Worm (Caenorhabditis elegans) whole organism, L4 larva: ENCODE data around the gene fut-5.

Experiments used
- D1046.2 ChIP-seq: fragments of 200-800 bp; sonication (Bioruptor generic); IDR thresholded peaks from 2 replicates; pipeline ENCODE4 v1.3.6; 2022; ENCODE audit warnings: missing genetic modification characterization, missing compliant biosample characterization
- F37D6.2 ChIP-seq: sonication (generic microtip); optimal IDR thresholded peaks from 2 replicates; lab custom pipeline; 2016; ENCODE audit warnings: mild to moderate bottlenecking, missing genetic modification characterization, missing compliant biosample characterization
- F49E8.2 ChIP-seq: sonication (generic microtip); optimal IDR thresholded peaks from 2 replicates; lab custom pipeline; 2016; ENCODE audit warnings: missing compliant biosample characterization, mild to moderate bottlenecking, missing genetic modification characterization, borderline replicate concordance
- T26A8.4 ChIP-seq: fragments of 200-800 bp; sonication (Bioruptor generic); IDR thresholded peaks from 2 replicates; pipeline ENCODE4 v1.3.6; 2022; ENCODE audit warnings: missing genetic modification characterization, missing compliant biosample characterization
- Y48G9A.11 ChIP-seq: fragments of 200-800 bp; sonication (Bioruptor generic); IDR thresholded peaks from 2 replicates; pipeline ENCODE4 v1.3.6; 2022; ENCODE audit warnings: missing genetic modification reagents, missing genetic modification characterization, missing compliant biosample characterization
- Y75B8A.6 ChIP-seq: fragments of 200-800 bp; sonication (Bioruptor generic); IDR thresholded peaks from 2 replicates; pipeline ENCODE4 v1.3.6; 2022; ENCODE audit warnings: missing genetic modification reagents, missing genetic modification characterization, missing compliant biosample characterization
- ZK337.2 ChIP-seq: fragments of 200-800 bp; sonication (Bioruptor generic); IDR thresholded peaks from 2 replicates; pipeline ENCODE4 v1.3.6; 2022; ENCODE audit warnings: missing genetic modification reagents, missing genetic modification characterization, missing compliant biosample characterization
- arid-1 ChIP-seq: fragments of 200-800 bp; sonication (Bioruptor generic); conservative IDR thresholded peaks from 2 replicates; pipeline ENCODE4 v1.3.6; 2022; ENCODE audit warnings: missing genetic modification reagents, missing genetic modification characterization, missing compliant biosample characterization
- ceh-28 ChIP-seq: fragments of 150-350 bp; optimal IDR thresholded peaks from 2 replicates; lab custom pipeline; 2014; ENCODE audit warnings: missing biosample characterization, missing genetic modification reagents, missing genetic modification characterization
- ceh-44 ChIP-seq: fragments of 200-800 bp; sonication (Bioruptor generic); IDR thresholded peaks from 2 replicates; pipeline ENCODE4 v1.3.6; 2022; ENCODE audit warnings: missing genetic modification reagents, missing genetic modification characterization, missing compliant biosample characterization
- ctbp-1 ChIP-seq: fragments of 200-800 bp; sonication (Bioruptor generic); IDR thresholded peaks from 2 replicates; pipeline ENCODE4 v1.3.6; 2022; ENCODE audit warnings: missing genetic modification reagents, missing genetic modification characterization, missing compliant biosample characterization
- dmd-6 ChIP-seq: fragments of 200-800 bp; sonication (Bioruptor generic); IDR thresholded peaks from 2 replicates; pipeline ENCODE4 v1.3.6; 2022; ENCODE audit warnings: missing genetic modification reagents, missing genetic modification characterization, missing compliant biosample characterization
- dmd-8 ChIP-seq: fragments of 200-800 bp; sonication (Bioruptor generic); IDR thresholded peaks from 2 replicates; pipeline ENCODE4 v1.3.6; 2022; ENCODE audit warnings: missing genetic modification characterization, missing compliant biosample characterization
- dpl-1 ChIP-seq: fragments of 150-350 bp; optimal IDR thresholded peaks from 2 replicates; lab custom pipeline; 2014; ENCODE audit warnings: missing biosample characterization, missing genetic modification reagents, missing genetic modification characterization
- dve-1 ChIP-seq: sonication (generic microtip); optimal IDR thresholded peaks from 2 replicates; lab custom pipeline; 2017; ENCODE audit warnings: antibody characterized with exemption, mild to moderate bottlenecking, missing genetic modification characterization, missing compliant biosample characterization; ENCODE audit not compliant: insufficient read depth
- egl-43 ChIP-seq: fragments of 200-800 bp; sonication (Bioruptor generic); IDR thresholded peaks from 2 replicates; pipeline ENCODE4 v1.3.6; 2022; ENCODE audit warnings: missing genetic modification reagents, missing genetic modification characterization, missing compliant biosample characterization
- hif-1 ChIP-seq, 2 experiments: sonication (generic microtip); optimal IDR thresholded peaks; 2 replicates each; lab custom pipeline; 2016 to 2017; ENCODE audit warnings: missing compliant biosample characterization in 2 of 2, missing genetic modification characterization in 2 of 2, missing genetic modification reagents in 2 of 2, missing genotype in 2 of 2, mild to moderate bottlenecking in 1 of 2
- hlh-30 ChIP-seq: sonication (generic microtip); optimal IDR thresholded peaks from 2 replicates; lab custom pipeline; 2017; ENCODE audit warnings: antibody characterized with exemption, mild to moderate bottlenecking, missing genetic modification characterization, missing compliant biosample characterization; ENCODE audit not compliant: insufficient read depth
- lim-7 ChIP-seq: fragments of 200-800 bp; sonication (Bioruptor generic); IDR thresholded peaks from 2 replicates; pipeline ENCODE4 v1.3.6; 2022; ENCODE audit warnings: missing genetic modification characterization, missing compliant biosample characterization
- lin-1 ChIP-seq: fragments of 200-800 bp; sonication (Bioruptor generic); IDR thresholded peaks from 2 replicates; pipeline ENCODE4 v1.3.6; 2022; ENCODE audit warnings: missing genetic modification reagents, missing genetic modification characterization, missing compliant biosample characterization
- lin-13 ChIP-seq: fragments of 150-350 bp; optimal IDR thresholded peaks from 2 replicates; lab custom pipeline; 2014; ENCODE audit warnings: missing biosample characterization, missing genetic modification reagents, missing genetic modification characterization
- lin-15B ChIP-seq: fragments of 150-350 bp; sonication (generic microtip); optimal IDR thresholded peaks from 3 replicates; lab custom pipeline; 2014; ENCODE audit warnings: missing biosample characterization, missing genetic modification characterization
- lin-29 ChIP-seq: fragments of 200-800 bp; sonication (Bioruptor generic); IDR thresholded peaks from 2 replicates; pipeline ENCODE4 v1.3.6; 2022; ENCODE audit warnings: missing genetic modification reagents, missing genetic modification characterization, missing compliant biosample characterization
- lin-38 ChIP-seq: fragments of 200-800 bp; sonication (Bioruptor generic); IDR thresholded peaks from 2 replicates; pipeline ENCODE4 v1.3.6; 2022; ENCODE audit warnings: missing genetic modification reagents, missing genetic modification characterization, missing compliant biosample characterization
- lsy-2 ChIP-seq, 2 experiments: fragments of 150-350 bp in 1 of 2; sonication (generic microtip) in 1 of 2; optimal IDR thresholded peaks; 2 replicates each; lab custom pipeline; 2014 to 2017; ENCODE audit warnings: missing biosample characterization in 2 of 2, missing genetic modification characterization in 2 of 2
- madf-5 ChIP-seq, 2 experiments: fragments of 200-800 bp; sonication (Bioruptor generic); IDR thresholded peaks; 2 replicates each; pipeline ENCODE4 v1.3.6; 2022; ENCODE audit warnings: missing compliant biosample characterization in 2 of 2, missing genetic modification characterization in 2 of 2
- mdl-1 ChIP-seq, 2 experiments: fragments of 150-350 bp in 1 of 2; sonication (generic microtip) in 1 of 2; optimal IDR thresholded peaks; 2 replicates each; lab custom pipeline; 2014 to 2017; ENCODE audit warnings: missing biosample characterization in 2 of 2, missing genetic modification characterization in 2 of 2
- mdt-29 ChIP-seq: fragments of 200-800 bp; sonication (Bioruptor generic); IDR thresholded peaks from 2 replicates; pipeline ENCODE4 v1.3.6; 2022; ENCODE audit warnings: missing genetic modification reagents, missing genetic modification characterization, missing compliant biosample characterization
- mep-1 ChIP-seq: fragments of 150-350 bp; sonication (generic microtip); optimal IDR thresholded peaks from 3 replicates; lab custom pipeline; 2014; ENCODE audit warnings: missing biosample characterization, missing genetic modification characterization
- mes-2 ChIP-seq: sonication (generic microtip); optimal IDR thresholded peaks from 2 replicates; lab custom pipeline; 2016; ENCODE audit warnings: missing genotype, mild to moderate bottlenecking, missing genetic modification characterization, missing compliant biosample characterization; ENCODE audit not compliant: poor library complexity, severe bottlenecking
- mxl-2 ChIP-seq: fragments of 200-800 bp; sonication (Bioruptor generic); conservative IDR thresholded peaks from 2 replicates; pipeline ENCODE4 v1.3.6; 2022; ENCODE audit warnings: missing genetic modification reagents, missing genetic modification characterization, missing compliant biosample characterization
- nhr-102 ChIP-seq: sonication (generic microtip); optimal IDR thresholded peaks from 2 replicates; lab custom pipeline; 2016; ENCODE audit warnings: mild to moderate bottlenecking, missing genetic modification characterization, moderate library complexity, missing compliant biosample characterization
- nhr-11 ChIP-seq: fragments of 150-350 bp; optimal IDR thresholded peaks from 2 replicates; lab custom pipeline; 2014; ENCODE audit warnings: missing biosample characterization, missing genetic modification characterization
- nhr-42 ChIP-seq: fragments of 200-800 bp; sonication (Bioruptor generic); IDR thresholded peaks from 2 replicates; pipeline ENCODE4 v1.3.6; 2022; ENCODE audit warnings: missing genetic modification characterization, missing compliant biosample characterization
- nhr-48 ChIP-seq: sonication (generic microtip); optimal IDR thresholded peaks from 2 replicates; lab custom pipeline; 2016; ENCODE audit warnings: mild to moderate bottlenecking, missing genetic modification characterization, missing compliant biosample characterization
- nhr-6 ChIP-seq: fragments of 150-350 bp; optimal IDR thresholded peaks from 2 replicates; lab custom pipeline; 2014; ENCODE audit warnings: missing biosample characterization, missing genetic modification characterization
- nhr-77 ChIP-seq: fragments of 150-350 bp; optimal IDR thresholded peaks from 2 replicates; lab custom pipeline; 2014; ENCODE audit warnings: missing biosample characterization, missing genetic modification characterization
- php-3 ChIP-seq: fragments of 200-800 bp; sonication (Bioruptor generic); IDR thresholded peaks from 2 replicates; pipeline ENCODE4 v1.3.6; 2022; ENCODE audit warnings: missing genetic modification reagents, missing genetic modification characterization, missing compliant biosample characterization
- rbr-2 ChIP-seq: sonication (generic microtip); optimal IDR thresholded peaks from 2 replicates; lab custom pipeline; 2016; ENCODE audit warnings: missing genotype, missing genetic modification characterization, missing compliant biosample characterization
- saeg-2 ChIP-seq: fragments of 200-800 bp; sonication (Bioruptor generic); IDR thresholded peaks from 2 replicates; pipeline ENCODE4 v1.3.6; 2022; ENCODE audit warnings: missing genetic modification reagents, missing genetic modification characterization, missing compliant biosample characterization
- set-16 ChIP-seq: fragments of 200-800 bp; sonication (Bioruptor generic); IDR thresholded peaks from 2 replicates; pipeline ENCODE4 v1.3.6; 2022; ENCODE audit warnings: missing genetic modification reagents, missing genetic modification characterization, missing compliant biosample characterization
- snpc-1.2 ChIP-seq: fragments of 200-800 bp; sonication (Bioruptor generic); IDR thresholded peaks from 2 replicates; pipeline ENCODE4 v1.3.6; 2022; ENCODE audit warnings: missing genetic modification reagents, missing genetic modification characterization, missing compliant biosample characterization
- spr-1 ChIP-seq: sonication (generic microtip); optimal IDR thresholded peaks from 2 replicates; lab custom pipeline; 2016; ENCODE audit warnings: mild to moderate bottlenecking, missing genetic modification characterization, missing compliant biosample characterization
- tra-1 ChIP-seq: fragments of 200-800 bp; sonication (Bioruptor generic); IDR thresholded peaks from 2 replicates; pipeline ENCODE4 v1.3.6; 2022; ENCODE audit warnings: missing genetic modification reagents, missing genetic modification characterization, missing compliant biosample characterization
- unc-130 ChIP-seq: sonication (generic microtip); optimal IDR thresholded peaks from 2 replicates; lab custom pipeline; 2016; ENCODE audit warnings: missing genetic modification reagents, missing genetic modification characterization, missing compliant biosample characterization
- vab-7 ChIP-seq: fragments of 200-800 bp; sonication (Bioruptor generic); IDR thresholded peaks from 2 replicates; pipeline ENCODE4 v1.3.6; 2022; ENCODE audit warnings: missing genetic modification reagents, missing genetic modification characterization, missing compliant biosample characterization
- zfp-3 ChIP-seq: fragments of 200-800 bp; sonication (Bioruptor generic); conservative IDR thresholded peaks from 2 replicates; pipeline ENCODE4 v1.3.6; 2022; ENCODE audit warnings: missing genetic modification reagents, missing genetic modification characterization, missing compliant biosample characterization

Gene fut-5

DNA sequence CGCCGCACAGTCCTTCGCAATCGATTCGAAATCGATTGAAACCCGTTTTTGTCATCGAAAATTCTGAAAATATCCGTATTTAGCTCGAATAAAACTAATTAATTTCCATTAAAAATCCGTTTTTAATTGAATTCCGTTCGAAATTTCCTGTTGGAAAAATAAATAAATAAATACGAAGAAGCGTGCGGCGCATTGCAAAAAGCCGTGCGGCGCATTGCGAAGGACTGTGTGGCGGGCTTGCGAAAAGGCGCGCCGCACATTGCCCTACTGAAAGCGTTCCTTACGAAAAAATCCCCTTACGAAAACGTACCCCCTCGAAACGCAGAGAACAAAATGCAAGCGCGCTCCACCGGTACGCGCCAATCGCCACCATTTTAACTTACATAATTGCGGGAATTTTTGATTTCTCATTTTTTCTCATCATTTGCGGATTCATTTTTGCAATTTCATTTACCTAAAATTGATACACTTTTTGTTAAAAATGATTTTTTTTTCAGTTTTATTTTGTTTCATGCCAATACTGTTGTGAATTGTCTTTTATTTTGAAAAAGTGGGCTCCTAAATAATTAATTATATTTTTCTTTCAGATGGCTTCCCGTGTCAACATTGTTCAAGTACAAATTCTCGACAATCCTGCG is 34.1 kb upstream of the fut-5 start, which contains the start of gene unc-85:
TSS of gene unc-85 (plus strand) at position 588 of the 638 bp plus-strand sequence.
- peak; percentile 23 for TF ChIP-seq nhr-77 (tag; lab: Kevin White, UChicago)
- TF ChIP-seq lsy-2 (tag; optimal IDR thresholded peaks at IDR 0.05; lab: Kevin White, UChicago), result peak; percentile 71 to 83
- TF ChIP-seq Y48G9A.11 (GFP tag; lab: Robert Waterston, UW), result peak; percentile 92
- peak; percentile 82 for TF ChIP-seq mep-1 (tag; lab: Kevin White, UChicago)
- TF ChIP-seq lim-7 (GFP tag; lab: Robert Waterston, UW), result peak; percentile 62; the same call in 1 of the 2 replicates
- TF ChIP-seq F49E8.2 (tag; lab: Kevin White, UChicago), result peak; percentile 60
- 0 out of 2 replicates have a peak, but pooled peaks have one; percentile 44 for TF ChIP-seq dmd-8 (GFP tag; lab: Robert Waterston, UW)
- peak in 1 of 2 experiments; percentile 16 for TF ChIP-seq mdl-1 (tag; optimal IDR thresholded peaks at IDR 0.05; lab: Kevin White, UChicago)
- peak; percentile 78 for TF ChIP-seq rbr-2 (tag; lab: Kevin White, UChicago)
- TF ChIP-seq dve-1 (tag; lab: Kevin White, UChicago), result peak; percentile 56
- TF ChIP-seq Y75B8A.6 (GFP tag; lab: Robert Waterston, UW), result peak; percentile 89
- TF ChIP-seq zfp-3 (GFP tag; lab: Robert Waterston, UW), result peak; percentile 85
- peak; percentile 2 for TF ChIP-seq ceh-28 (tag; lab: Kevin White, UChicago)
- peak; percentile 81 for TF ChIP-seq nhr-102 (tag; lab: Kevin White, UChicago)
- TF ChIP-seq nhr-6 (tag; lab: Kevin White, UChicago), result peak; percentile 33
- TF ChIP-seq vab-7, result peak; percentile 94
- TF ChIP-seq lin-13 (GFP tag; lab: Kevin White, UChicago), result peak; percentile 24
- TF ChIP-seq dmd-6 (GFP tag; lab: Robert Waterston, UW), result peak; percentile 83
- peak; percentile 70 for TF ChIP-seq spr-1 (tag; lab: Kevin White, UChicago)
- TF ChIP-seq arid-1 (GFP tag; lab: Robert Waterston, UW), result peak; percentile 87
- peak; percentile 23; the same call in 1 of the 2 replicates for TF ChIP-seq php-3 (GFP tag; lab: Robert Waterston, UW)
- TF ChIP-seq nhr-11 (tag; lab: Kevin White, UChicago), result peak; percentile 43
- peak in 1 of 2 experiments; percentile 61 for TF ChIP-seq hif-1 (tag; optimal IDR thresholded peaks at IDR 0.05; lab: Kevin White, UChicago)
- TF ChIP-seq lin-38 (GFP tag; lab: Robert Waterston, UW), result peak; percentile 99
- peak; percentile 87 for TF ChIP-seq mes-2 (tag; lab: Kevin White, UChicago)
- peak; percentile 57; the same call in 1 of the 2 replicates for TF ChIP-seq mdt-29 (GFP tag; lab: Robert Waterston, UW)
- TF ChIP-seq ctbp-1 (GFP tag; lab: Robert Waterston, UW), result peak; percentile 87
- TF ChIP-seq nhr-42 (GFP tag; lab: Robert Waterston, UW), result peak; percentile 88
- peak; percentile 88 for TF ChIP-seq lin-1 (GFP tag; lab: Robert Waterston, UW)
- TF ChIP-seq ZK337.2 (GFP tag; lab: Robert Waterston, UW), result peak; percentile 55; the same call in 1 of the 2 replicates
- peak; percentile 92 for TF ChIP-seq T26A8.4 (GFP tag; lab: Robert Waterston, UW)
- TF ChIP-seq ceh-44, result peak; percentile 90
- TF ChIP-seq nhr-48 (tag; lab: Kevin White, UChicago), result peak; percentile 22
- TF ChIP-seq tra-1, result peak; percentile 91
- peak; percentile 44 for TF ChIP-seq hlh-30 (tag; lab: Kevin White, UChicago)
- TF ChIP-seq D1046.2 (GFP tag; lab: Robert Waterston, UW), result peak; percentile 96
- peak; percentile 82 for TF ChIP-seq egl-43 (GFP tag; lab: Robert Waterston, UW)
- peak; percentile 53 to 61; a peak in 1 of 4 replicates for TF ChIP-seq madf-5 (GFP tag; IDR thresholded peaks at IDR 0.05; lab: Robert Waterston, UW)
- peak; percentile 67 for TF ChIP-seq lin-15B
- TF ChIP-seq set-16 (GFP tag; lab: Robert Waterston, UW), result peak; percentile 79
- TF ChIP-seq unc-130 (GFP tag; lab: Kevin White, UChicago), result peak; percentile 80
- TF ChIP-seq dpl-1 (GFP tag; lab: Kevin White, UChicago), result peak; percentile 59
- peak; percentile 74; the same call in 1 of the 2 replicates for TF ChIP-seq saeg-2
- peak; percentile 49 for TF ChIP-seq F37D6.2 (tag; lab: Kevin White, UChicago)
- peak; percentile 83 for TF ChIP-seq mxl-2 (GFP tag; lab: Robert Waterston, UW)
- TF ChIP-seq lin-29, result peak; percentile 65; the same call in 1 of the 2 replicates
- peak; percentile 89 for TF ChIP-seq snpc-1.2 (GFP tag; lab: Robert Waterston, UW)
